Fruit fly (Drosophila melanogaster) whole organism, embryonic: ENCODE data around the gene trr.

Experiments
- Asciz ChIP-seq: fragments of 200-800 bp; sonication (Bioruptor generic); optimal IDR thresholded peaks from 2 replicates; lab custom pipeline; 2017; ENCODE audit warnings: missing biosample characterization, mild to moderate bottlenecking, missing genetic modification characterization, missing genetic modification reagents
- Bgb ChIP-seq: fragments of 200-800 bp; sonication (Bioruptor generic); IDR thresholded peaks from 2 replicates; pipeline ENCODE4 v1.3.6; 2022; ENCODE audit warnings: missing biosample characterization, missing genetic modification characterization; ENCODE audit not compliant: partially characterized antibody
- C15 ChIP-seq: fragments of 200-800 bp; sonication (Bioruptor generic); IDR thresholded peaks from 3 replicates; pipeline ENCODE4 v1.3.6; 2022; ENCODE audit warnings: missing biosample characterization, missing genetic modification characterization
- CG1024 ChIP-seq: fragments of 200-800 bp; sonication (Bioruptor generic); IDR thresholded peaks from 2 replicates; pipeline ENCODE4 v1.3.6; 2022; ENCODE audit warnings: missing biosample characterization, missing genetic modification characterization
- CG12299 ChIP-seq: fragments of 200-800 bp; sonication (Bioruptor generic); optimal IDR thresholded peaks from 2 replicates; lab custom pipeline; 2018; ENCODE audit warnings: missing biosample characterization, mild to moderate bottlenecking, missing genetic modification characterization
- CG12769 ChIP-seq: fragments of 200-800 bp; sonication (Bioruptor generic); optimal IDR thresholded peaks from 2 replicates; lab custom pipeline; 2019; ENCODE audit warnings: missing biosample characterization, mild to moderate bottlenecking, missing genetic modification characterization, moderate library complexity
- CG13775 ChIP-seq: fragments of 200-800 bp; sonication (Bioruptor generic); optimal IDR thresholded peaks from 3 replicates; lab custom pipeline; 2017; ENCODE audit warnings: missing biosample characterization, mild to moderate bottlenecking, missing genetic modification characterization
- CG14050 ChIP-seq: fragments of 200-800 bp; sonication (Bioruptor generic); IDR thresholded peaks from 3 replicates; pipeline ENCODE4 v1.3.6; 2022; ENCODE audit warnings: missing biosample characterization, missing genetic modification characterization
- CG14860 ChIP-seq: fragments of 200-800 bp; sonication (Bioruptor generic); IDR thresholded peaks from 3 replicates; pipeline ENCODE4 v1.3.6; 2022; ENCODE audit warnings: missing biosample characterization, missing genetic modification characterization; ENCODE audit not compliant: partially characterized antibody
- CG1602 ChIP-seq: fragments of 200-800 bp; sonication (Bioruptor generic); optimal IDR thresholded peaks from 3 replicates; lab custom pipeline; 2016; ENCODE audit warnings: missing biosample characterization, missing genetic modification characterization
- CG16813 ChIP-seq: fragments of 200-800 bp; sonication (Bioruptor generic); IDR thresholded peaks from 3 replicates; pipeline ENCODE4 v1.3.6; 2022; ENCODE audit warnings: missing biosample characterization, missing genetic modification characterization; ENCODE audit not compliant: partially characterized antibody
- CG16863 ChIP-seq: fragments of 200-800 bp; sonication (Bioruptor generic); optimal IDR thresholded peaks from 3 replicates; lab custom pipeline; 2016; ENCODE audit warnings: missing biosample characterization, missing genetic modification characterization
- CG18599 ChIP-seq: fragments of 200-800 bp; sonication (Bioruptor generic); optimal IDR thresholded peaks from 3 replicates; lab custom pipeline; 2017; ENCODE audit warnings: missing biosample characterization, missing genetic modification characterization, mild to moderate bottlenecking, moderate library complexity, missing genetic modification reagents
- CG31388 ChIP-seq: fragments of 200-800 bp; sonication (Bioruptor generic); optimal IDR thresholded peaks from 2 replicates; lab custom pipeline; 2016; ENCODE audit warnings: missing biosample characterization, missing genetic modification characterization
- CG32532 ChIP-seq: fragments of 200-800 bp; sonication (Bioruptor generic); IDR thresholded peaks from 2 replicates; pipeline ENCODE4 v1.3.6; 2022; ENCODE audit warnings: missing biosample characterization, missing genetic modification characterization
- CG33213 ChIP-seq: fragments of 200-800 bp; sonication (Bioruptor generic); optimal IDR thresholded peaks from 3 replicates; lab custom pipeline; 2016; ENCODE audit warnings: missing biosample characterization, missing genetic modification characterization
- CG3407 ChIP-seq: fragments of 200-800 bp; sonication (Bioruptor generic); optimal IDR thresholded peaks from 2 replicates; lab custom pipeline; 2018; ENCODE audit warnings: missing biosample characterization, mild to moderate bottlenecking, missing genetic modification characterization
- CG7786 ChIP-seq: fragments of 200-800 bp; sonication (Bioruptor generic); optimal IDR thresholded peaks from 2 replicates; lab custom pipeline; 2016; ENCODE audit warnings: missing biosample characterization, missing genetic modification characterization
- CG8359 ChIP-seq: fragments of 200-800 bp; sonication (Bioruptor generic); optimal IDR thresholded peaks from 2 replicates; lab custom pipeline; 2017; ENCODE audit warnings: missing biosample characterization, mild to moderate bottlenecking, missing genetic modification characterization, borderline replicate concordance
- CoRest ChIP-seq: fragments of 200-800 bp; sonication (Bioruptor generic); optimal IDR thresholded peaks from 3 replicates; lab custom pipeline; 2018; ENCODE audit warnings: missing biosample characterization, mild to moderate bottlenecking, missing genetic modification characterization, moderate library complexity
- Dbx ChIP-seq: fragments of 200-800 bp; sonication (Bioruptor generic); IDR thresholded peaks from 3 replicates; pipeline ENCODE4 v1.3.6; 2022; ENCODE audit warnings: missing biosample characterization, missing genetic modification characterization
- E2f1 ChIP-seq: fragments of 200-800 bp; sonication (Bioruptor generic); IDR thresholded peaks from 2 replicates; pipeline ENCODE4 v1.3.6; 2022; ENCODE audit warnings: missing biosample characterization, missing genetic modification characterization
- Fer3 ChIP-seq: fragments of 200-800 bp; sonication (Bioruptor generic); optimal IDR thresholded peaks from 2 replicates; lab custom pipeline; 2018; ENCODE audit warnings: missing biosample characterization, mild to moderate bottlenecking, missing genetic modification characterization, moderate library complexity
- H15 ChIP-seq: fragments of 200-800 bp; sonication (Bioruptor generic); IDR thresholded peaks from 3 replicates; pipeline ENCODE4 v1.3.6; 2022; ENCODE audit warnings: missing biosample characterization, missing genetic modification characterization
- HLH4C ChIP-seq: fragments of 200-800 bp; sonication (Bioruptor generic); IDR thresholded peaks from 3 replicates; pipeline ENCODE4 v1.3.6; 2022; ENCODE audit warnings: missing biosample characterization, missing genetic modification characterization; ENCODE audit not compliant: partially characterized antibody
- HLH54F ChIP-seq: fragments of 200-800 bp; sonication (Bioruptor generic); optimal IDR thresholded peaks from 3 replicates; lab custom pipeline; 2016; ENCODE audit warnings: missing biosample characterization, missing genetic modification characterization
- Hr51 ChIP-seq, 2 experiments: fragments of 200-800 bp; sonication (Bioruptor generic); optimal IDR thresholded peaks; 2 replicates in 1 of 2; 3 replicates in 1 of 2; lab custom pipeline; 2016 to 2018; ENCODE audit warnings: missing biosample characterization in 2 of 2, missing genetic modification characterization in 2 of 2, mild to moderate bottlenecking in 1 of 2, moderate library complexity in 1 of 2
- Myb ChIP-seq: fragments of 200-800 bp; sonication (Bioruptor generic); optimal IDR thresholded peaks from 2 replicates; lab custom pipeline; 2016; ENCODE audit warnings: missing biosample characterization, missing genetic modification characterization
- NK7.1 ChIP-seq: fragments of 200-800 bp; sonication (Bioruptor generic); optimal IDR thresholded peaks from 3 replicates; lab custom pipeline; 2016; ENCODE audit warnings: missing biosample characterization, missing genetic modification characterization
- Taf1 ChIP-seq: fragments of 200-800 bp; sonication (Bioruptor generic); IDR thresholded peaks from 2 replicates; pipeline ENCODE4 v1.3.6; 2022; ENCODE audit warnings: missing biosample characterization, missing genetic modification characterization
- ash1 ChIP-seq: fragments of 200-800 bp; sonication (Bioruptor generic); optimal IDR thresholded peaks from 2 replicates; lab custom pipeline; 2018; ENCODE audit warnings: missing biosample characterization, mild to moderate bottlenecking, missing genetic modification characterization
- btn ChIP-seq: fragments of 200-800 bp; sonication (Bioruptor generic); optimal IDR thresholded peaks from 2 replicates; lab custom pipeline; 2016; ENCODE audit warnings: missing biosample characterization, missing genetic modification characterization
- chinmo ChIP-seq: fragments of 200-800 bp; sonication (Bioruptor generic); IDR thresholded peaks from 4 replicates; pipeline ENCODE4 v1.3.6; 2022; ENCODE audit warnings: missing biosample characterization, missing genetic modification characterization; ENCODE audit not compliant: partially characterized antibody
- corto ChIP-seq: fragments of 200-800 bp; sonication (Bioruptor generic); optimal IDR thresholded peaks from 2 replicates; lab custom pipeline; 2016; ENCODE audit warnings: missing biosample characterization, mild to moderate bottlenecking, missing genetic modification characterization, moderate library complexity
- crc ChIP-seq: fragments of 200-800 bp; sonication (Bioruptor generic); optimal IDR thresholded peaks from 2 replicates; lab custom pipeline; 2016; ENCODE audit warnings: missing biosample characterization, missing genetic modification characterization
- dan ChIP-seq: fragments of 200-800 bp; sonication (Bioruptor generic); IDR thresholded peaks from 2 replicates; pipeline ENCODE4 v1.3.6; 2022; ENCODE audit warnings: missing biosample characterization, missing genetic modification characterization
- dmrt11E ChIP-seq: fragments of 200-800 bp; sonication (Bioruptor generic); optimal IDR thresholded peaks from 3 replicates; lab custom pipeline; 2018; ENCODE audit warnings: missing biosample characterization, mild to moderate bottlenecking, missing genetic modification characterization, moderate library complexity
- ems ChIP-seq: fragments of 200-800 bp; sonication (Bioruptor generic); optimal IDR thresholded peaks from 3 replicates; lab custom pipeline; 2016; ENCODE audit warnings: missing biosample characterization, missing genetic modification characterization
- ewg ChIP-seq: fragments of 200-800 bp; sonication (Bioruptor generic); optimal IDR thresholded peaks from 3 replicates; lab custom pipeline; 2017; ENCODE audit warnings: mild to moderate bottlenecking, missing biosample characterization, missing genetic modification reagents, missing genetic modification characterization
- gce ChIP-seq: fragments of 200-800 bp; sonication (Bioruptor generic); IDR thresholded peaks from 3 replicates; pipeline ENCODE4 v1.3.6; 2022; ENCODE audit warnings: missing biosample characterization, missing genetic modification characterization
- gem ChIP-seq: fragments of 200-800 bp; sonication (Bioruptor generic); optimal IDR thresholded peaks from 2 replicates; lab custom pipeline; 2019; ENCODE audit warnings: missing biosample characterization, mild to moderate bottlenecking, missing genetic modification characterization, moderate library complexity
- grn ChIP-seq: fragments of 200-800 bp; sonication (Bioruptor generic); optimal IDR thresholded peaks from 3 replicates; lab custom pipeline; 2017; ENCODE audit warnings: missing biosample characterization, missing genetic modification characterization
- kah ChIP-seq: fragments of 200-800 bp; sonication (Bioruptor generic); optimal IDR thresholded peaks from 2 replicates; lab custom pipeline; 2018; ENCODE audit warnings: missing biosample characterization, mild to moderate bottlenecking, missing genetic modification characterization
- kay ChIP-seq: fragments of 200-800 bp; sonication (Bioruptor generic); optimal IDR thresholded peaks from 2 replicates; lab custom pipeline; 2016; ENCODE audit warnings: missing biosample characterization, missing genetic modification characterization
- nom ChIP-seq: fragments of 200-800 bp; sonication (Bioruptor generic); optimal IDR thresholded peaks from 2 replicates; lab custom pipeline; 2017; ENCODE audit warnings: missing biosample characterization, missing genetic modification characterization, mild to moderate bottlenecking, moderate library complexity, missing genetic modification reagents
- sens ChIP-seq: fragments of 200-800 bp; sonication (Bioruptor generic); peaks from one replicate; lab custom pipeline; 2016; ENCODE audit warnings: missing biosample characterization, missing genetic modification characterization
- stc ChIP-seq: fragments of 200-800 bp; sonication (Bioruptor generic); IDR thresholded peaks from 2 replicates; pipeline ENCODE4 v1.3.6; 2022; ENCODE audit warnings: missing biosample characterization, missing genetic modification characterization
- ttk ChIP-seq: fragments of 200-800 bp; sonication (Bioruptor generic); IDR thresholded peaks from 2 replicates; pipeline ENCODE4 v2.1.2; 2022; ENCODE audit warnings: missing biosample characterization, missing genetic modification characterization
- wdn ChIP-seq: fragments of 200-800 bp; sonication (Bioruptor generic); IDR thresholded peaks from 2 replicates; pipeline ENCODE4 v1.3.6; 2022; ENCODE audit warnings: missing biosample characterization, missing genetic modification characterization
- zfh2 ChIP-seq: fragments of 200-800 bp; sonication (Bioruptor generic); optimal IDR thresholded peaks from 2 replicates; lab custom pipeline; 2016; ENCODE audit warnings: missing biosample characterization, missing genetic modification characterization

Gene trr

DNA sequence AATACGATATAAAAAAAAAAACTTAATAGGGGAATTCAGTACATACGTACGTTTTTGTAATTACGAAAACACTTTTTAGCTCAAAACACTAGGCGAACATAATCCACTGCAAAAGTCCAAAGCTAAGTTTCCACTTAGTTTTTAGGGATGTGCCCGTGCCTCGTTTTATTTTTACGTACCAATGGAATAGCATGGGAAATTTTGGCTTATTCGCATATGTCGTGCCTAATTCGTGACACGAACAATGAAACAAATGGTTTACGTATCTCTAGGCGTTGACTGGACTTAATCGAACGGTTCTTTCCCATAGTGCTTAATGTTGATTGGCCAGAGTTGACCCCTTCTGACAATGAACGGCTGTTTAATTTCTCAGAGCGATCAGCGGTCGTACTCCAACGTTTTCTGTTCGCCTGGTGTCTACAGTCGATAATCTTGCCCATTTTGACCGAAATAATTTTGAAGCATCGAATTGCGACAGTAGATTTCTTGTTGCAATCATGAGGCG, 10.1 kb downstream of the trr start, which contains the start of gene CG14818 (continued):
- TF ChIP-seq H15 (no peak; the same call in 2 of the 3 replicates), CG18599 (GFP tag; lab: Kevin White, UChicago) (peak; percentile 67), CG16863 (GFP tag; lab: Kevin White, UChicago) (peak; percentile 56), btn (GFP tag; lab: Kevin White, UChicago) (no peak), CG13775 (GFP tag; lab: Kevin White, UChicago) (peak; percentile 57), CG12769 (tag; lab: Kevin White, UChicago) (no peak), kay (GFP tag; lab: Kevin White, UChicago) (no peak), corto (GFP tag; lab: Kevin White, UChicago) (no peak), kah (GFP tag; lab: Kevin White, UChicago) (no peak), gce (GFP tag; lab: Robert Waterston, UW) (no peak), crc (peak; percentile 50), NK7.1 (GFP tag; lab: Kevin White, UChicago) (peak; percentile 27), ash1 (GFP tag; lab: Kevin White, UChicago) (no peak), CG7786 (GFP tag; lab: Kevin White, UChicago) (peak; percentile 74), wdn (GFP tag; lab: Robert Waterston, UW) (no peak), CG14860 (GFP tag; lab: Robert Waterston, UW) (peak; percentile 82), E2f1 (GFP tag; lab: Robert Waterston, UW) (peak; percentile 51; the same call in 1 of the 2 replicates), dan (GFP tag; lab: Robert Waterston, UW) (no peak), gem (peak; percentile 68), Taf1 (no peak), dmrt11E (tag; lab: Kevin White, UChicago) (peak; percentile 45), CG32532 (GFP tag; lab: Robert Waterston, UW) (peak; percentile 55; the same call in 1 of the 2 replicates), CG14050 (GFP tag; lab: Robert Waterston, UW) (no peak), ttk (0 out of 2 replicates have a peak, but pooled peaks have one; percentile 19), stc (0 out of 2 replicates have a peak, but pooled peaks have one; percentile 29), sens (GFP tag; lab: Kevin White, UChicago) (peak; percentile 88), CG1024 (GFP tag; lab: Robert Waterston, UW) (no peak), Dbx (GFP tag; lab: Robert Waterston, UW) (peak; percentile 72), CG12299 (tag; lab: Kevin White, UChicago) (peak; percentile 39), zfh2 (GFP tag; lab: Kevin White, UChicago) (peak; percentile 72), nom (GFP tag; lab: Kevin White, UChicago) (no peak), chinmo (GFP tag; lab: Robert Waterston, UW) (peak; percentile 71; the same call in 1 of the 4 replicates), Myb (GFP tag; lab: Kevin White, UChicago) (peak; percentile 47), CG1602 (GFP tag; lab: Kevin White, UChicago) (peak; percentile 59), Hr51 (GFP tag; optimal IDR thresholded peaks at IDR 0.05; lab: Kevin White, UChicago) (peak; percentile 41 to 45), CG8359 (GFP tag; lab: Kevin White, UChicago) (no peak), CG3407 (GFP tag; lab: Kevin White, UChicago) (no peak), grn (GFP tag; lab: Kevin White, UChicago) (no peak), CoRest (tag; lab: Kevin White, UChicago) (peak; percentile 66), Fer3 (tag; lab: Kevin White, UChicago) (peak; percentile 70), Bgb (GFP tag; lab: Robert Waterston, UW) (peak; percentile 81), ewg (GFP tag; lab: Kevin White, UChicago) (peak; percentile 2), ems (GFP tag; lab: Kevin White, UChicago) (peak; percentile 38), CG16813 (peak; percentile 88), Asciz (no peak), CG33213 (GFP tag; lab: Kevin White, UChicago) (peak; percentile 70), CG31388 (GFP tag; lab: Kevin White, UChicago) (no peak), HLH4C (GFP tag; lab: Robert Waterston, UW) (peak; percentile 80), C15 (no peak), HLH54F (GFP tag; lab: Kevin White, UChicago) (peak; percentile 44)
